Fruit fly (Drosophila melanogaster) whole organism, embryonic: ENCODE results near the gene lectin-29Ca.
A peak's percentile ranks its signal among the peaks of the same experiment; 100 is the strongest.

Experiments
- Ada2b ChIP-seq: fragments of 200-800 bp; sonication (Bioruptor generic); IDR thresholded peaks from 2 replicates; pipeline ENCODE4 v1.3.6; 2022; ENCODE audit warnings: missing biosample characterization, missing genetic modification characterization
- Atf3 ChIP-seq: fragments of 200-800 bp; sonication (Bioruptor generic); optimal IDR thresholded peaks from 3 replicates; lab custom pipeline; 2016; ENCODE audit warnings: missing biosample characterization, missing genetic modification characterization
- B-H2 ChIP-seq: fragments of 200-800 bp; sonication (Bioruptor generic); optimal IDR thresholded peaks from 2 replicates; lab custom pipeline; 2018; ENCODE audit warnings: missing biosample characterization, mild to moderate bottlenecking, missing genetic modification characterization
- C15 ChIP-seq: fragments of 200-800 bp; sonication (Bioruptor generic); IDR thresholded peaks from 3 replicates; pipeline ENCODE4 v1.3.6; 2022; ENCODE audit warnings: missing biosample characterization, missing genetic modification characterization
- CG12236 ChIP-seq: fragments of 200-800 bp; sonication (Bioruptor generic); optimal IDR thresholded peaks from 2 replicates; lab custom pipeline; 2016; ENCODE audit warnings: missing biosample characterization, missing genetic modification characterization
- CG12744 ChIP-seq: fragments of 200-800 bp; sonication (Bioruptor generic); optimal IDR thresholded peaks from 2 replicates; lab custom pipeline; 2016; ENCODE audit warnings: missing biosample characterization, missing genetic modification characterization
- CG1529 ChIP-seq: fragments of 200-800 bp; sonication (Bioruptor generic); optimal IDR thresholded peaks from 3 replicates; lab custom pipeline; 2018; ENCODE audit warnings: missing biosample characterization, missing genetic modification characterization
- CG15601 ChIP-seq: fragments of 200-800 bp; sonication (Bioruptor generic); optimal IDR thresholded peaks from 3 replicates; lab custom pipeline; 2019; ENCODE audit warnings: missing biosample characterization, mild to moderate bottlenecking, missing genetic modification characterization, moderate library complexity
- CG17912 ChIP-seq: fragments of 200-800 bp; sonication (Bioruptor generic); optimal IDR thresholded peaks from 2 replicates; lab custom pipeline; 2018; ENCODE audit warnings: missing biosample characterization, mild to moderate bottlenecking, missing genetic modification characterization
- CG18011 ChIP-seq: fragments of 200-800 bp; sonication (Bioruptor generic); optimal IDR thresholded peaks from 2 replicates; lab custom pipeline; 2017; ENCODE audit warnings: missing biosample characterization, missing genetic modification characterization, mild to moderate bottlenecking, moderate library complexity, missing genotype
- CG1832 ChIP-seq: fragments of 200-800 bp; sonication (Bioruptor generic); optimal IDR thresholded peaks from 2 replicates; lab custom pipeline; 2017; ENCODE audit warnings: missing biosample characterization, mild to moderate bottlenecking, missing genetic modification characterization, inconsistent platforms
- CG18599 ChIP-seq: fragments of 200-800 bp; sonication (Bioruptor generic); optimal IDR thresholded peaks from 3 replicates; lab custom pipeline; 2017; ENCODE audit warnings: missing biosample characterization, missing genetic modification characterization, mild to moderate bottlenecking, moderate library complexity, missing genetic modification reagents
- CG2116 ChIP-seq: fragments of 200-800 bp; sonication (Bioruptor generic); optimal IDR thresholded peaks from 3 replicates; lab custom pipeline; 2018; ENCODE audit warnings: missing biosample characterization, mild to moderate bottlenecking, missing genetic modification characterization
- CG2120 ChIP-seq: fragments of 200-800 bp; sonication (Bioruptor generic); optimal IDR thresholded peaks from 3 replicates; lab custom pipeline; 2016; ENCODE audit warnings: missing biosample characterization, missing genetic modification characterization
- CG2129 ChIP-seq: fragments of 200-800 bp; sonication (Bioruptor generic); IDR thresholded peaks from 2 replicates; pipeline ENCODE4 v1.3.6; 2022; ENCODE audit warnings: missing biosample characterization, missing genetic modification characterization; ENCODE audit not compliant: partially characterized antibody
- CG31365 ChIP-seq: fragments of 200-800 bp; sonication (Bioruptor generic); optimal IDR thresholded peaks from 2 replicates; lab custom pipeline; 2018; ENCODE audit warnings: missing biosample characterization, mild to moderate bottlenecking, missing genetic modification characterization
- CG31441 ChIP-seq: fragments of 200-800 bp; sonication (Bioruptor generic); IDR thresholded peaks from 2 replicates; pipeline ENCODE4 v1.3.6; 2022; ENCODE audit warnings: missing biosample characterization, missing genetic modification characterization
- CG33557 ChIP-seq: fragments of 200-800 bp; sonication (Bioruptor generic); optimal IDR thresholded peaks from 2 replicates; lab custom pipeline; 2019; ENCODE audit warnings: missing biosample characterization, mild to moderate bottlenecking, missing genetic modification characterization, moderate library complexity
- CG43689 ChIP-seq: fragments of 200-800 bp; sonication (Bioruptor generic); IDR thresholded peaks from 2 replicates; pipeline ENCODE4 v1.3.6; 2022; ENCODE audit warnings: missing biosample characterization, missing genetic modification characterization
- CG4730 ChIP-seq: fragments of 200-800 bp; sonication (Bioruptor generic); IDR thresholded peaks from 2 replicates; pipeline ENCODE4 v1.3.6; 2022; ENCODE audit warnings: missing biosample characterization, missing genetic modification characterization
- CG7556 ChIP-seq: fragments of 200-800 bp; sonication (Bioruptor generic); optimal IDR thresholded peaks from 2 replicates; lab custom pipeline; 2017; ENCODE audit warnings: missing biosample characterization, mild to moderate bottlenecking, missing genetic modification characterization
- CG8089 ChIP-seq: fragments of 200-800 bp; sonication (Bioruptor generic); optimal IDR thresholded peaks from 3 replicates; lab custom pipeline; 2016; ENCODE audit warnings: missing biosample characterization, missing genetic modification characterization
- CoRest ChIP-seq: fragments of 200-800 bp; sonication (Bioruptor generic); optimal IDR thresholded peaks from 3 replicates; lab custom pipeline; 2018; ENCODE audit warnings: missing biosample characterization, mild to moderate bottlenecking, missing genetic modification characterization, moderate library complexity
- D ChIP-seq, 2 experiments: fragments of 200-800 bp in 1 of 2; fragments of >200 bp in 1 of 2; sonication (Bioruptor generic) in 1 of 2; optimal IDR thresholded peaks; 2 replicates in 1 of 2; 3 replicates in 1 of 2; lab custom pipeline; 2017; ENCODE audit warnings: mild to moderate bottlenecking in 1 of 2, missing biosample characterization in 1 of 2, missing genetic modification characterization in 1 of 2, missing genetic modification reagents in 1 of 2
- Dref ChIP-seq: fragments of 200-800 bp; sonication (Bioruptor generic); IDR thresholded peaks from 2 replicates; pipeline ENCODE4 v1.3.6; 2022; ENCODE audit warnings: missing biosample characterization, missing genetic modification characterization
- Lhr ChIP-seq: fragments of 200-800 bp; sonication (Bioruptor generic); optimal IDR thresholded peaks from 3 replicates; lab custom pipeline; 2017; ENCODE audit warnings: mild to moderate bottlenecking, missing biosample characterization, missing genetic modification reagents, missing genetic modification characterization
- Nf-YC ChIP-seq: fragments of 200-800 bp; optimal IDR thresholded peaks from 3 replicates; lab custom pipeline; 2019; ENCODE audit warnings: missing biosample characterization, mild to moderate bottlenecking, missing genetic modification characterization, moderate library complexity
- NfI ChIP-seq: fragments of 200-800 bp; sonication (Bioruptor generic); optimal IDR thresholded peaks from 3 replicates; lab custom pipeline; 2018; ENCODE audit warnings: missing biosample characterization, mild to moderate bottlenecking, missing genetic modification characterization, moderate library complexity
- Scr ChIP-seq: fragments of 200-800 bp; sonication (Bioruptor generic); IDR thresholded peaks from 2 replicates; pipeline ENCODE4 v1.3.6; 2022; ENCODE audit warnings: missing biosample characterization, missing genetic modification characterization; ENCODE audit not compliant: partially characterized antibody
- Sry-δ ChIP-seq: fragments of 200-800 bp; sonication (Bioruptor generic); optimal IDR thresholded peaks from 2 replicates; lab custom pipeline; 2016; ENCODE audit warnings: missing biosample characterization, missing genetic modification characterization
- ase ChIP-seq: fragments of 200-800 bp; sonication (Bioruptor generic); IDR thresholded peaks from 3 replicates; pipeline ENCODE4 v1.3.6; 2022; ENCODE audit warnings: missing biosample characterization, missing genetic modification characterization
- bcd ChIP-seq: fragments of 200-800 bp; sonication (Bioruptor generic); optimal IDR thresholded peaks from 2 replicates; lab custom pipeline; 2017; ENCODE audit warnings: missing biosample characterization, mild to moderate bottlenecking, missing genetic modification characterization
- chm ChIP-seq: fragments of 200-800 bp; sonication (Bioruptor generic); IDR thresholded peaks from 2 replicates; pipeline ENCODE4 v1.3.6; 2022; ENCODE audit warnings: missing biosample characterization, missing genetic modification characterization
- ci ChIP-seq: fragments of 200-800 bp; sonication (Bioruptor generic); IDR thresholded peaks from 3 replicates; pipeline ENCODE4 v1.3.6; 2022; ENCODE audit warnings: missing biosample characterization, missing genetic modification characterization
- dm ChIP-seq: fragments of 200-800 bp; sonication (Bioruptor generic); optimal IDR thresholded peaks from 3 replicates; lab custom pipeline; 2016; ENCODE audit warnings: missing biosample characterization, missing genetic modification characterization
- dmrt11E ChIP-seq: fragments of 200-800 bp; sonication (Bioruptor generic); optimal IDR thresholded peaks from 3 replicates; lab custom pipeline; 2018; ENCODE audit warnings: missing biosample characterization, mild to moderate bottlenecking, missing genetic modification characterization, moderate library complexity
- grau ChIP-seq: fragments of 200-800 bp; optimal IDR thresholded peaks from 3 replicates; lab custom pipeline; 2019; ENCODE audit warnings: missing biosample characterization, mild to moderate bottlenecking, missing genetic modification characterization, moderate library complexity
- klu ChIP-seq: fragments of 200-800 bp; sonication (Bioruptor generic); IDR thresholded peaks from 2 replicates; pipeline ENCODE4 v1.3.6; 2022; ENCODE audit warnings: missing biosample characterization, missing genetic modification characterization
- nerfin-2 ChIP-seq: fragments of 200-800 bp; sonication (Bioruptor generic); IDR thresholded peaks from 2 replicates; pipeline ENCODE4 v1.3.6; 2022; ENCODE audit warnings: missing biosample characterization, missing genetic modification characterization; ENCODE audit not compliant: partially characterized antibody
- nmo ChIP-seq: fragments of 200-800 bp; sonication (Bioruptor generic); optimal IDR thresholded peaks from 2 replicates; lab custom pipeline; 2018; ENCODE audit warnings: missing biosample characterization, mild to moderate bottlenecking, missing genetic modification characterization, moderate library complexity
- oc ChIP-seq: fragments of 200-800 bp; sonication (Bioruptor generic); optimal IDR thresholded peaks from 2 replicates; lab custom pipeline; 2018; ENCODE audit warnings: missing biosample characterization, mild to moderate bottlenecking, missing genetic modification characterization, moderate library complexity
- onecut ChIP-seq: fragments of 200-800 bp; sonication (Bioruptor generic); IDR thresholded peaks from 2 replicates; pipeline ENCODE4 v1.3.6; 2022; ENCODE audit warnings: missing biosample characterization, missing genetic modification characterization
- zf30C ChIP-seq: fragments of 200-800 bp; sonication (Bioruptor generic); optimal IDR thresholded peaks from 3 replicates; lab custom pipeline; 2018; ENCODE audit warnings: missing biosample characterization, mild to moderate bottlenecking, missing genetic modification characterization

The lectin-29Ca gene

DNA sequence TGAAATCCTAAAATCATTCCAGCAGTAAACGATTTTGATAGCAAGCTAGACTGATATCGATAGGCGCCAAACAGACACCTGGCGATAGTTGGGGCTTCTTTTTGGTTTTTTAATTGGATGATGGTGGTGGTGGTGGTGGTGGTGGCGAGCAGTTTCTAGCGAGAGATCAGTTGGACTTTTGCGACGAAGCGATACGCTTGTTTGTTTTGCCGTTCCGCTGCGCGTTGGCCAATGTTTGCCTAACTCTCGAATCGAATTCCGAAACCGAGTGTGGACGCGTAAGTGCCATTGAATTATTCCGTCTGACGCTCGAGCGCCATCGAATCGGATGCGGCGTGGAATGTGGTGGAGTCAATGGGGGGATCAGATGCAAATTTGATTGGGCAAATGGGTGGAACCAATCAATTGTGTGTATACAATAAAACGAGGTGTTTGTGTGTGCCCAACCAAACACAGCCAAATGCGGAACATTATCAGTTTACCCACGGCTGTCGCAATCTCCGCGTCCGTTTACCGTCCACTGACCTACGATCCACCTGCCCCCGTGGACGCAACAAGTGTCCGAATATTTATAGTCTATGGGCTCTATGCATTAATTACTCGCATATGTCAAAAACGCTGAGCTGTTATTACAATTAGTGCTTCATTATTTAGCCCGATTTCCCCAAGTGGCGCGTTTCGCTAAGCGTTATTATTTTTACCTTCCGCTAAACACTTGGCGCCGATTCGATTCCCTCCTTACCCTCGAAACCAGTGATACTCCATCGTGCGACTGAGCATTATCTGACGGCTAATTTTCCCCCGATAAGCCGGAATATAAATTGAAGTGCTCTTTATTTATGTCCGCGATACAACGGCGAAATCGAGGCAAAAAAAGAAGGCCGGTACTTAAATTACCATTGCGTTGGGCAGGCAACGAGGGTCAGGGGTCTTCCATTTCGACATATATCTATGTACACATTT is 23.4 kb downstream of the lectin-29Ca start, which contains the start of gene CG17292 (continued):
- TF ChIP-seq CG15601 (tag; lab: Kevin White, UChicago) (peak; percentile 33), ase (GFP tag; lab: Robert Waterston, UW) (peak; percentile 62; the same call in 1 of the 3 replicates), CG2129 (GFP tag; lab: Robert Waterston, UW) (peak; percentile 31; the same call in 1 of the 2 replicates), oc (tag; lab: Kevin White, UChicago) (peak; percentile 70)

DNA sequence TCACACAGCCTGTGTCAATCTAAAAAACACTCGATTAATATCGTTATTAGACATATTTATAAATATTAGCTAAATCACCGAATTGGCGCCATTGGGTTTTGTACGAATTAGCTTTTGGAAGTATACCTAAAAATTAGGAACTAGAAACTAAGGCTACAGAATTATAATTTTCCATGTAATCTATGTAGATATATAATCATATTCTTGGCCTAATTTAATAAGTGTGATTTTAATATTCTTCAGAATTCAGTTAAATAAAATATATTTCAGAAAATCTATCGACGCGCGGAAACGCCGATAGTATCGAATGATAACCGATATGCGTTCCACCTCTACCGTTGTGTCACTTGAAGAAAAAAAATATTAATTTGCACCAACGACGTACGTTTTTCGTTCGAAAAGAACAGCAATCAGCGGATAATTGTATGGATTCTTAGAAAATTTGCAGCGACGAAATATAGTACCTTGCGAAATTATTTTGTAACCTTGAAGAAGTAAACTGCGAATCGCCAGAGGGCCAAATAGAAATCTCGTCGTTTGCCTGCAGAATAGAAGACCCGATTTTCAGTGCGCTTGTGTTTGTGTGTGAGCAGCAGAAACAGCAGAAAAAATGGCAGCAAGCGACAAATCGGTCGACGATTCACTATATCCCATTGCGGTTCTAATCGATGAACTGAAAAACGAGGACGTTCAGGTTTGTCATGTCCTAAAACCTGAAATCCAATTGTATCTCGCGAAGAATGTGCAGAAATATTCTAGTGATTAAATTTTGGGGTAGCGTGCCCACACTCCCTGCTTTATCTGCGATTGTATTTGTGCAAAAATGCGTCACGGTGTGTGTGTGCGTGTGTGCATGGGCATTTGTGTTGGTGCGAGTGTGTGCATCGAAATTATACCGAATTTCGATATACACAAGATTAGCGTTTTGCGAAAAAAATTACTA is 28.1 kb downstream of the lectin-29Ca start, which contains the start of gene Pp2A-29B:
Gene Pp2A-29B (plus strand): TSS at position 338 of the 943 bp plus-strand sequence.
- TF ChIP-seq Scr (GFP tag; lab: Robert Waterston, UW), result peak; percentile 99
- TF ChIP-seq D (optimal IDR thresholded peaks at IDR 0.05; lab: Kevin White, UChicago), result no peak
- TF ChIP-seq D (GFP tag; optimal IDR thresholded peaks at IDR 0.05; lab: Kevin White, UChicago), result no peak
- TF ChIP-seq CG18599 (GFP tag; lab: Kevin White, UChicago), result no peak
- peak; percentile 57 for TF ChIP-seq Nf-YC (tag; lab: Kevin White, UChicago)
- peak; percentile 78 for TF ChIP-seq nmo
- TF ChIP-seq ci (GFP tag; lab: Robert Waterston, UW), result no peak
- TF ChIP-seq C15, result no peak
- TF ChIP-seq Atf3 (GFP tag; lab: Kevin White, UChicago), result peak; percentile 0
- TF ChIP-seq Lhr (GFP tag; lab: Kevin White, UChicago), result peak; percentile 44
- no peak for TF ChIP-seq CG7556 (GFP tag; lab: Kevin White, UChicago)
- no peak for TF ChIP-seq Ada2b (GFP tag; lab: Robert Waterston, UW)
- TF ChIP-seq CG18011 (GFP tag; lab: Kevin White, UChicago), result peak; percentile 97
- TF ChIP-seq CG12744, result no peak
- peak; percentile 45; the same call in 1 of the 2 replicates for TF ChIP-seq klu
- peak; percentile 92 for TF ChIP-seq Sry-δ
- no peak for TF ChIP-seq CG31365
- peak; percentile 66 for TF ChIP-seq CoRest (tag; lab: Kevin White, UChicago)
- TF ChIP-seq chm, result no peak
- peak; percentile 57 for TF ChIP-seq B-H2
- peak; percentile 98 for TF ChIP-seq nerfin-2 (GFP tag; lab: Robert Waterston, UW)
- peak; percentile 45 for TF ChIP-seq grau (tag; lab: Kevin White, UChicago)
- no peak for TF ChIP-seq CG8089 (GFP tag; lab: Kevin White, UChicago)
- TF ChIP-seq CG33557, result peak; percentile 23
- peak; percentile 15 for TF ChIP-seq NfI (GFP tag; lab: Kevin White, UChicago)
- TF ChIP-seq CG17912, result peak; percentile 7
- TF ChIP-seq CG31441 (GFP tag; lab: Robert Waterston, UW), result peak; percentile 73; the same call in 1 of the 2 replicates
- TF ChIP-seq CG2120, result peak; percentile 19
- TF ChIP-seq CG1832, result no peak
- no peak for TF ChIP-seq onecut (GFP tag; lab: Robert Waterston, UW)
- no peak for TF ChIP-seq dm (GFP tag; lab: Kevin White, UChicago)
- TF ChIP-seq CG43689 (GFP tag; lab: Robert Waterston, UW), result no peak
- peak; percentile 91 for TF ChIP-seq CG2116 (GFP tag; lab: Kevin White, UChicago)
- TF ChIP-seq Dref (GFP tag; lab: Robert Waterston, UW), result peak; percentile 57
- peak; percentile 10 for TF ChIP-seq zf30C (GFP tag; lab: Kevin White, UChicago)
- peak; percentile 46 for TF ChIP-seq dmrt11E (tag; lab: Kevin White, UChicago)
- no peak for TF ChIP-seq CG1529 (GFP tag; lab: Kevin White, UChicago)
- TF ChIP-seq CG4730, result no peak
- TF ChIP-seq CG12236 (GFP tag; lab: Kevin White, UChicago), result no peak
- peak; percentile 20 for TF ChIP-seq bcd (GFP tag; lab: Kevin White, UChicago)
